Worm (Caenorhabditis elegans) whole organism, midembryonic: ENCODE data around the gene nlp-66.

Source experiments
- T22C8.4 ChIP-seq: fragments of 200-800 bp; sonication (Bioruptor generic); IDR thresholded peaks from 2 replicates; pipeline ENCODE4 v1.3.6; 2022; ENCODE audit warnings: missing genetic modification characterization, missing compliant biosample characterization
- cog-1 ChIP-seq: sonication (generic microtip); optimal IDR thresholded peaks from 2 replicates; lab custom pipeline; 2016; ENCODE audit warnings: missing genetic modification characterization, missing compliant biosample characterization
- flt-1 ChIP-seq: fragments of 200-800 bp; sonication (Bioruptor generic); IDR thresholded peaks from 2 replicates; pipeline ENCODE4 v1.3.6; 2022; ENCODE audit warnings: missing genetic modification characterization, missing compliant biosample characterization
- klf-2 ChIP-seq: fragments of 200-800 bp; sonication (Bioruptor generic); conservative IDR thresholded peaks from 2 replicates; pipeline ENCODE4 v1.3.6; 2022; ENCODE audit warnings: missing genetic modification reagents, missing genetic modification characterization, missing compliant biosample characterization
- med-1 ChIP-seq: sonication (generic microtip); optimal IDR thresholded peaks from 2 replicates; lab custom pipeline; 2017; ENCODE audit warnings: missing genetic modification characterization, mild to moderate bottlenecking, missing compliant biosample characterization, antibody characterized with exemption, missing genetic modification reagents; ENCODE audit not compliant: insufficient read depth
- ref-1 ChIP-seq: fragments of 200-800 bp; sonication (Bioruptor generic); conservative IDR thresholded peaks from 2 replicates; pipeline ENCODE4 v1.3.6; 2022; ENCODE audit warnings: missing genetic modification reagents, missing genetic modification characterization, missing compliant biosample characterization
- tab-1 ChIP-seq: fragments of 200-800 bp; sonication (Bioruptor generic); IDR thresholded peaks from 2 replicates; pipeline ENCODE4 v1.3.6; 2022; ENCODE audit warnings: missing genetic modification characterization, missing compliant biosample characterization
- ztf-23 ChIP-seq: fragments of 200-800 bp; sonication (Bioruptor generic); IDR thresholded peaks from 2 replicates; pipeline ENCODE4 v1.3.6; 2022; ENCODE audit warnings: missing genetic modification reagents, missing genetic modification characterization, missing compliant biosample characterization
- ztf-29 ChIP-seq: fragments of 200-800 bp; sonication (Bioruptor generic); IDR thresholded peaks from 2 replicates; pipeline ENCODE4 v1.3.6; 2022; ENCODE audit warnings: missing genetic modification reagents, missing genetic modification characterization, missing compliant biosample characterization

nlp-66 gene

ce11 chrX:11126259-11126658, 9.6 kb upstream of the nlp-66 start:
- no peak for TF ChIP-seq ztf-23
- no peak for TF ChIP-seq klf-2 (GFP tag; lab: Robert Waterston, UW)
- no peak for TF ChIP-seq ztf-29 (GFP tag; lab: Robert Waterston, UW)
- TF ChIP-seq med-1 (GFP tag; lab: Kevin White, UChicago), result no peak
- no peak for TF ChIP-seq tab-1 (GFP tag; lab: Robert Waterston, UW)
- no peak for TF ChIP-seq cog-1
- no peak for TF ChIP-seq flt-1 (GFP tag; lab: Robert Waterston, UW)
- TF ChIP-seq T22C8.4, result no peak
- TF ChIP-seq ref-1 (GFP tag; lab: Robert Waterston, UW), result no peak

ce11 chrX:11125520-11125919, 8.9 kb upstream of the nlp-66 start, which contains the start of gene alr-1:
TSS of gene alr-1 (minus strand) at chrX:11125620.
- TF ChIP-seq klf-2 (GFP tag; lab: Robert Waterston, UW) (no peak), flt-1 (GFP tag; lab: Robert Waterston, UW) (no peak), ztf-23 (no peak), ztf-29 (GFP tag; lab: Robert Waterston, UW) (no peak), tab-1 (GFP tag; lab: Robert Waterston, UW) (no peak), ref-1 (GFP tag; lab: Robert Waterston, UW) (no peak), T22C8.4 (no peak)

DNA sequence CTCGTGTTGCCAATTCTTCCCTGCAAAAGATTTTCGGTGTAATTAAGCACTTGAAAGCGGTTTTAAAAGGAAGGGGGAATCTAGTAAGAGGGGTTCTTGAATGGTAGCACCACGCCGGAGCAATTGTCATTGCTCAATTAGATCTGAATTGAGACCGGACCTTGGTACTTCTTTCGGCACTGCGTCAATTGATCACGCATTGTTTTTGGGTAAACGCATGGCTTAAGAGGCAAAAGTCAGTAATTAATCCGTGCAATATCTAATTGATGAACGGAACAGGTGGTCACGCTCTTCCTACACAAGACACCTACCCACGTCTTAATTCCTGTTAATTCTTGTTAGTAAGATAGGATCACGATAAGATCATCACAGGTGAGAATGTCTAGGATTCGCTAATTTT, 7.4 kb upstream of the nlp-66 start:
- TF ChIP-seq ref-1 (GFP tag; lab: Robert Waterston, UW) (no peak), med-1 (GFP tag; lab: Kevin White, UChicago) (no peak), flt-1 (GFP tag; lab: Robert Waterston, UW) (no peak), cog-1 (no peak), tab-1 (GFP tag; lab: Robert Waterston, UW) (no peak), ztf-29 (GFP tag; lab: Robert Waterston, UW) (no peak), T22C8.4 (no peak), klf-2 (GFP tag; lab: Robert Waterston, UW) (no peak), ztf-23 (no peak)

DNA sequence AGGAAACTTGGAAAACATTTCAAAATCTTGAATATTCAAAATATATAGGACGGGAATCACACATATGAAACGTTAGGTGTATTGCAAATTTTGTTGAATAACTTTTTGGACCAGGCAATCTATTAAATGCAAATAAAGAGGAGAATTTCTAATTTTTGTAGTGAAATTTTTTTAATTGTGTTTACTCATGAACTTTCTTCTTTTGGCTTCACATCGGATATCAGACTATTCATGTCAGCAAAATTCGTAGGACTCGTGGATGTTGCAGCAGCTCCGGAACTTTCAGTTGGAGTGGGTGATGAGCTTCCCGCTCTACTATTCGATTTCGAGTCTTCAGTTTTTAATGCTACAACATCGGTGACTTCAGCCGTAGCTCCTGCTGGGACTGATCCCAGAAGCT, 5.8 kb upstream of the nlp-66 start:
- TF ChIP-seq med-1 (GFP tag; lab: Kevin White, UChicago), result no peak
- no peak for TF ChIP-seq T22C8.4
- TF ChIP-seq flt-1 (GFP tag; lab: Robert Waterston, UW), result no peak
- TF ChIP-seq cog-1, result no peak
- TF ChIP-seq ztf-29 (GFP tag; lab: Robert Waterston, UW), result no peak
- TF ChIP-seq tab-1 (GFP tag; lab: Robert Waterston, UW), result no peak
- TF ChIP-seq ztf-23, result no peak
- TF ChIP-seq ref-1 (GFP tag; lab: Robert Waterston, UW), result no peak
- TF ChIP-seq klf-2 (GFP tag; lab: Robert Waterston, UW), result no peak

DNA sequence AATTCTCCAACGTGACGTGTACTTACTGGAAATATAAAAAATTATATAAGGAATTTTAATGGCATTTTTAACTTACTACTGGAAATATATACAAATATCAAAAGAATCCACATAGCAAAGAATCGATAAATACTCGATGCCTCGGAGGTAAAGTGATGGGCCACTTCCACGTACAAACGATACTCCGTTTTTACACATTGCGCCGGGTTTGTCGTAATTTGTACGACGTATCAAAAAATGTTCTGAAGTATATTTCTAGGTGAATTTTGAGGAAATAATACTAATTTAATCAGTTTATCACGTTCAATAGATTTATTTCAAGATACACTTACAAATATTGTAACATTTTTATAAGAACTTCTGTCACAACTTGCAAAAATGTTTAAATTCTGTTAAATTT, 4.2 kb upstream of the nlp-66 start, which contains the start of gene R08B4.3:
Gene R08B4.3 (minus strand): TSS at position 198 of the 400 bp plus-strand sequence.
- no peak for TF ChIP-seq tab-1 (GFP tag; lab: Robert Waterston, UW)
- no peak for TF ChIP-seq flt-1 (GFP tag; lab: Robert Waterston, UW)
- no peak for TF ChIP-seq ztf-29 (GFP tag; lab: Robert Waterston, UW)
- no peak for TF ChIP-seq med-1 (GFP tag; lab: Kevin White, UChicago)
- TF ChIP-seq ref-1 (GFP tag; lab: Robert Waterston, UW), result no peak
- TF ChIP-seq cog-1, result no peak
- TF ChIP-seq klf-2 (GFP tag; lab: Robert Waterston, UW), result no peak
- no peak for TF ChIP-seq T22C8.4
- no peak for TF ChIP-seq ztf-23

DNA sequence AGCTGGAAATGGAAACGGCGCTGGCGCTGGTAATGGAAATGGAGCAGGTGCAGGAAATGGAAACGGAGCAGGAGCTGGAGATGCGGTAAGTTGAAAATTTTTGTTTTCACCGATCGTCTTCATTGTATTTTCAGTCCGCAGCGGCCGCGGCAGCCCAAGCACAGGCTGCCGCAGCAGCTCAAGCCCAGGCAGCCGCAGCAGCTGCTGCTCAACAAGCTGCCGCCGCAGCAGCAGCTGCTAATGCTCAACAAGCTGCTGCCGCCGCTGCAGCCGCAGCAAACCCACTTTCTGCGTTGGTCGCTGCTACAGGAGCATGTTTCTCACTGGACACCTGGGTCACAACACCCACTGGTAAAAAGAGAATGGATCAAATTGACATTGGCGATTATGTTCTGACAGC, 2.2 kb downstream of the nlp-66 start:
- no peak for TF ChIP-seq ztf-23

DNA sequence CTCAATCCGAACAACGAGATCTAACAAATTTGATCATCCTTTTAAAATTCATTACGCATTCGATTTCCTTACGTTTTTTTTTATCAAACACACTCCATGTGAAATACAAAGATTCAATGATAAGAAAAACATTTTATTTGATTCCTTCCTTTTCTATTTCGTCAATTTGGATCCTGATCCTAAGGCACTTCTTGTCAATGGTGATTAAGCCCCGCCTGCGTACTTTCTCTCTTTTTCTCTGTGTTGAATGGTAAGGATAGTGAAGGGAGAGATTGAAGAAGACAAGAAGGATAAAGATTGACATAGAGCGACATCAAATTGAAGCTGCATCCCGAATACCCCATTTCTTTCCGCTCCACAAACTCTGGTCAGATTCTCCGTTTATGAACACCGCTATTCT, 7.4 kb downstream of the nlp-66 start, which contains the start of gene grd-1:
Gene grd-1 (plus strand): TSS at position 241 of the 400 bp plus-strand sequence.
- TF ChIP-seq ztf-29 (GFP tag; lab: Robert Waterston, UW) (no peak), med-1 (GFP tag; lab: Kevin White, UChicago) (no peak), klf-2 (GFP tag; lab: Robert Waterston, UW) (no peak)

DNA sequence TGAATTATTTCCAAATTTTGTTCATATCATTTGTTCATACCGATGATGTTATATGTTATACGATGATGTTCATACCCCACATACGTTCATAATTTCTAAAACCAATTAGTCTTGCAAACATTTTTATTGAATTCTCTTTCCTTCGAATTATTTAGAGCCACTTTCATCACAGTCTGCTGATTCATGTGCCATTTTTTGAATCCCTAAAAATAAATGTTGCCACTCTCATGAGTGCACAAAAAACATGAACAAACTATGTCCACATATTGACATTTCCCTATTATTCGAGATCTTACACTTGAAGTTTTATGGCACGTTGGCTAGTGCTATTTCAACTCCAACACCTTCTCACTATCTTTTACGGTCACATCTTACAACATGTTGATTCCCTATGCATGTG, 9.5 kb downstream of the nlp-66 start, which contains the start of gene clc-17:
Gene clc-17 (plus strand): TSS at position 301 of the 400 bp plus-strand sequence.
- TF ChIP-seq tab-1 (GFP tag; lab: Robert Waterston, UW) (no peak), T22C8.4 (no peak), klf-2 (GFP tag; lab: Robert Waterston, UW) (no peak)

DNA sequence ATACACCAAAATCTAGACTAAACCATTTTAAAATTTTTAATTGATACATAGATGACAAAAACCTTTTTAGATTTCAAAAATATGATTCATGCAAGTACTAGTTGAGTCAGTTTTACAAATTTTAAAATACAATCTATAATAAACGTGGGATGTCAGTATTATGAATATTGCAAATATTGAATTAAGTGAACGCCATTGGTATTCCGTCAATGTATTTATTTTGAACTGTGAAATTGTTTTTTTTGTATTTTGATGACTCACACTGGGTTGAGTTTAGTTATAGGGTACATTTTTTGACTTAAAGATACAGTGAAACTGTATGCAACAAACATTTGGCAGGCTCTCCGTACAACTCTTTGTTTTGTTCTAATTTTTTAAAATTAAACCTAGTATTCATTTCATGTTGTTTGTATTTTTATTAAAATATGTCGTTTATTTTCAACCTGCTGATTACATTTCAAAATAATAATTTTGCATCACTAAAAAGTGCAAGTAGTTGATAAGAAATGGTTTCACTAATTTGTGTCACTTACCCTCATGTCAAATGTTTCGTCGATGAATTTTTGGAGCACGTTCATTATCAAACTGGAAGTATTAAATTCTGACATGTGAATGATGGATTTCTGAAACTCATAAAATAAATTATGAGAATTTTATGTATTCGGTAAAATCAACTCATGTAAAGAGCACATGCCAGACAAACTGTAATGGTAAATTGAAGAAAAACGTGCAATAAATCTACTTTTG, 11.6 kb downstream of the nlp-66 start, which contains the start of gene W02H3.1:
Gene W02H3.1 (minus strand): TSS at position 578 of the 747 bp plus-strand sequence.
- no peak for TF ChIP-seq tab-1 (GFP tag; lab: Robert Waterston, UW)
- TF ChIP-seq ztf-23, result no peak
- no peak for TF ChIP-seq cog-1
- TF ChIP-seq med-1 (GFP tag; lab: Kevin White, UChicago), result no peak
- no peak for TF ChIP-seq ztf-29 (GFP tag; lab: Robert Waterston, UW)
- no peak for TF ChIP-seq klf-2 (GFP tag; lab: Robert Waterston, UW)
- TF ChIP-seq flt-1 (GFP tag; lab: Robert Waterston, UW), result no peak
- TF ChIP-seq T22C8.4, result no peak

- TF ChIP-seq cog-1 (no peak), ztf-23 (no peak), flt-1 (GFP tag; lab: Robert Waterston, UW) (no peak), klf-2 (GFP tag; lab: Robert Waterston, UW) (no peak), ztf-29 (GFP tag; lab: Robert Waterston, UW) (no peak), ref-1 (GFP tag; lab: Robert Waterston, UW) (no peak), tab-1 (GFP tag; lab: Robert Waterston, UW) (no peak), T22C8.4 (no peak), med-1 (GFP tag; lab: Kevin White, UChicago) (no peak)
Measured at ce11 chrX:11103173-11103572, 13.4 kb downstream of the nlp-66 start.
